Worm (Caenorhabditis elegans) whole organism, dauer: ENCODE measurements around the gene F29A7.8.

Experiments
- unc-62 ChIP-seq: sonication (generic microtip); optimal IDR thresholded peaks from 2 replicates; lab custom pipeline; 2017; ENCODE audit warnings: missing biosample characterization, missing genetic modification reagents, missing genetic modification characterization

Gene F29A7.8

DNA sequence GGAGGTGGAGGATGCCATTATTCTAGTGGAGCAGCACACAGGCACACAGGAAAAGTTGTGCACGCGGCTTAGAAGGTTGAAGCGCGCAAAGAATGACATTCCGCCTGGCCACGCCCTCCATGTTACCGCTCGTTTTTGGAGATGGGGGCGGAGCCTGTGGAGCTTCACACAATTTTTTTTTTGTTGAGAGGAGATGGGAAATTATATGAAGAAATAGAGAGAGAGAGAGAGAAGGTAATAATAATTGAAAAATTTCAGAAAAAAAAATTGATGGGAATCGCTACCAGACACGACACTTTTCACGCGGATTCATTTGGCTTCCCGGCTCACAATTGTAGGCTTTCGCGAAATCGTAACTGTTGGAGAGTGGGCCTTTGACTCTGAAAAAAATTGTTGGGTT, 40.5 kb downstream of the F29A7.8 start, which contains the start of gene T05A8.3:
TSS of gene T05A8.3 (minus strand) at position 101 of the 400 bp plus-strand sequence.
- no peak for TF ChIP-seq unc-62 (GFP tag; lab: Kevin White, UChicago)

DNA sequence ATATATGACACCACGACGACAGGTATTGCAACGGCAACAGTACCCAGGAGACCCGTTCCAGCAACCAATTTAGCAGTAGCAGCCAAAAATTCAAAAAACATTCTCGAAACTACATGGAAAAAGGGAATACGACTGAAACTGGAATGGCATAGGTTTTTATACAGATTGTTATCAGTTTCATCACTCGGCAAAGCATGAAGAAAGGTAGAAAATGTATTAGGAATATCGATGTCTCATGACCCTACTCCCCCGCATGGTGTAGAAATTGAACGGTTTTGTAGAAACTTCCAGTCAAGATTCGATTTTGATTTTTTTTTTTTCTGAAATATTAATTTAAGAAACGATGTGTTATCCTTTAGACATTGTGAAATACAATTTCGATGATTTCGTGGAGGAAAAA, 46.9 kb downstream of the F29A7.8 start, which contains the start of gene T05A8.2:
TSS of gene T05A8.2 (minus strand) at position 101 of the 400 bp plus-strand sequence.
- TF ChIP-seq unc-62 (GFP tag; lab: Kevin White, UChicago), result no peak

DNA sequence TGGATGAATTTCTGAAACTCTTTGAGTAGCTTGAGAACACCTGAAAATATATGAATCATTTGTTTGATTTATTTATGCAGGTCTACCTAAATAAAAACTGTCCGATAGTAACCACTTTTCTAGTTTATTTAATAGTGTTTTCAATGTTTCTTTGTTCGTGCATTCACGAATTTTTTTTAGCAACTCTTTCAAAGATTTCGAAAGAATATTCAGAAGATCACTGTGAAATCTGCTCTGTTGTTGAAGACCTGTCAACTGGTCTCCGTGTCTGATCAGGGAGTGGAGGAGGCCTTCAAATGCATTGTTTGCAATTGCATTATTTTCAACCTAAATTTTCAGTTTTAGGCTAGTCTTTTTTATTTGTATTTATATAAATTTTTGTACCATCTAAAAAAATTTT, 47.9 kb downstream of the F29A7.8 start, which contains the start of gene T05A8.1:
TSS of gene T05A8.1 (minus strand) at position 101 of the 400 bp plus-strand sequence.
- TF ChIP-seq unc-62 (GFP tag; lab: Kevin White, UChicago), result no peak

DNA sequence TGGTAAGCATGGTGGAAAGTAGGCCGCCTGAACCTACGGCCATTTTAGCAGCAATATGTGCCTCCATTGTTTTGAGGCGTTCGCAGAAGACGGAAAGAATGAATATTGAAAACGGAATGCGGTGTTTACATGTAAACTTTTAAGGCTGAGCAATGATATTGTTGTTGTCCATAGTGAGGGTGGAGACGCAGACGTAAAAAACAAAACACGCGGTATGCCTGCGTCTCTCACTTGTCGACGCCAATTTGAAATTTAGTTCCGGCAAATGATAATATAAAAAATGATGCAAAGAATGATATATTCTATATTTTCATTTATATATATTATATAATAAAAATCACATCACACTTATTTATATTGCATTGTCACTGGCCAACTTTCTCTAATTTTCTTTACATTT, 50.0 kb downstream of the F29A7.8 start, which contains the start of gene Y47G7B.2:
TSS of gene Y47G7B.2 (minus strand) at position 143 of the 400 bp plus-strand sequence.
- no peak for TF ChIP-seq unc-62 (GFP tag; lab: Kevin White, UChicago)
